Worm (Caenorhabditis elegans) whole organism, L2 larva: ENCODE data around the gene T22F3.2.
A peak's percentile ranks its signal among the peaks of the same experiment; 100 is the strongest.
"Not testable (repeated sequence)": the region's sequence is repeated elsewhere in the genome, so short reads cannot be mapped to it uniquely, and the experiment has no call there.

Experiments
- C34F6.9 ChIP-seq: fragments of 150-350 bp; optimal IDR thresholded peaks from 2 replicates; lab custom pipeline; 2014; ENCODE audit warnings: missing biosample characterization, missing genetic modification characterization
- ZK546.5 ChIP-seq: sonication (generic microtip); optimal IDR thresholded peaks from 2 replicates; lab custom pipeline; 2017; ENCODE audit warnings: missing biosample characterization, missing genetic modification characterization
- alr-1 ChIP-seq: fragments of 150-350 bp; optimal IDR thresholded peaks from 2 replicates; lab custom pipeline; 2014; ENCODE audit warnings: missing biosample characterization, missing genetic modification characterization
- ama-1 ChIP-seq: fragments of 150-350 bp; optimal IDR thresholded peaks from 2 replicates; lab custom pipeline; 2018; ENCODE audit warnings: inconsistent platforms
- blmp-1 ChIP-seq: sonication (generic microtip); optimal IDR thresholded peaks from 2 replicates; lab custom pipeline; 2017; ENCODE audit warnings: missing genetic modification characterization, mild to moderate bottlenecking, missing compliant biosample characterization, antibody characterized with exemption, moderate library complexity; ENCODE audit not compliant: insufficient read depth
- ceh-16 ChIP-seq: fragments of 150-350 bp; optimal IDR thresholded peaks from 2 replicates; lab custom pipeline; 2014; ENCODE audit warnings: missing biosample characterization, missing genetic modification characterization
- ceh-82 ChIP-seq: fragments of 150-350 bp; optimal IDR thresholded peaks from 2 replicates; lab custom pipeline; 2014; ENCODE audit warnings: missing biosample characterization, missing genetic modification characterization
- dmd-4 ChIP-seq: sonication (generic microtip); optimal IDR thresholded peaks from 2 replicates; lab custom pipeline; 2017; ENCODE audit warnings: missing biosample characterization, missing genetic modification characterization
- egl-27 ChIP-seq: sonication (generic microtip); optimal IDR thresholded peaks from 3 replicates; lab custom pipeline; 2017; ENCODE audit warnings: missing biosample characterization, missing genetic modification reagents, missing genetic modification characterization
- fos-1 ChIP-seq: fragments of 150-350 bp; optimal IDR thresholded peaks from 2 replicates; lab custom pipeline; 2014; ENCODE audit warnings: missing biosample characterization, missing genetic modification characterization
- gmeb-1 ChIP-seq: fragments of 150-350 bp; optimal IDR thresholded peaks from 2 replicates; lab custom pipeline; 2014; ENCODE audit warnings: missing biosample characterization, missing genetic modification characterization
- lin-11 ChIP-seq: fragments of 150-350 bp; sonication (generic microtip); optimal IDR thresholded peaks from 2 replicates; lab custom pipeline; 2014; ENCODE audit warnings: missing biosample characterization, missing genetic modification characterization, inconsistent platforms, mixed read lengths
- lin-13 ChIP-seq: fragments of 150-350 bp; optimal IDR thresholded peaks from 2 replicates; lab custom pipeline; 2014; ENCODE audit warnings: missing biosample characterization, missing genetic modification reagents, missing genetic modification characterization
- lin-39 ChIP-seq: fragments of 150-350 bp; optimal IDR thresholded peaks from 2 replicates; lab custom pipeline; 2014; ENCODE audit warnings: missing biosample characterization, missing genetic modification reagents, missing genetic modification characterization
- lsy-2 ChIP-seq, 2 experiments: fragments of 150-350 bp in 1 of 2; sonication (generic microtip) in 1 of 2; optimal IDR thresholded peaks; 2 replicates each; lab custom pipeline; 2014 to 2017; ENCODE audit warnings: missing biosample characterization in 2 of 2, missing genetic modification characterization in 2 of 2
- mdl-1 ChIP-seq, 2 experiments: fragments of 150-350 bp in 1 of 2; sonication (generic microtip) in 1 of 2; optimal IDR thresholded peaks; 2 replicates each; lab custom pipeline; 2017; ENCODE audit warnings: missing biosample characterization in 2 of 2, missing genetic modification characterization in 2 of 2
- nhr-21 ChIP-seq: fragments of 150-350 bp; optimal IDR thresholded peaks from 2 replicates; lab custom pipeline; 2014; ENCODE audit warnings: missing biosample characterization, missing genetic modification characterization
- nhr-237 ChIP-seq: fragments of 150-350 bp; optimal IDR thresholded peaks from 2 replicates; lab custom pipeline; 2014; ENCODE audit warnings: missing biosample characterization, missing genetic modification characterization
- nhr-25 ChIP-seq: fragments of 150-350 bp; sonication (generic microtip); optimal IDR thresholded peaks from 3 replicates; lab custom pipeline; 2014; ENCODE audit warnings: missing biosample characterization, missing genetic modification characterization
- nhr-6 ChIP-seq: fragments of 150-350 bp; optimal IDR thresholded peaks from 2 replicates; lab custom pipeline; 2014; ENCODE audit warnings: missing biosample characterization, missing genetic modification characterization
- peb-1 ChIP-seq: fragments of 150-350 bp; optimal IDR thresholded peaks from 2 replicates; lab custom pipeline; 2014; ENCODE audit warnings: missing biosample characterization, missing genetic modification characterization
- sem-4 ChIP-seq: fragments of 150-350 bp; optimal IDR thresholded peaks from 2 replicates; lab custom pipeline; 2014; ENCODE audit warnings: missing biosample characterization, missing genetic modification reagents, missing genetic modification characterization
- skn-1 ChIP-seq: sonication (generic microtip); optimal IDR thresholded peaks from 2 replicates; lab custom pipeline; 2017; ENCODE audit warnings: missing biosample characterization, missing genetic modification characterization
- sma-3 ChIP-seq: sonication (generic microtip); optimal IDR thresholded peaks from 2 replicates; lab custom pipeline; 2016; ENCODE audit warnings: missing genetic modification reagents, missing genetic modification characterization, missing compliant biosample characterization
- sma-9 ChIP-seq, 2 experiments: fragments of 150-350 bp in 1 of 2; sonication (generic microtip) in 1 of 2; optimal IDR thresholded peaks; 2 replicates each; lab custom pipeline; 2014 to 2016; ENCODE audit warnings: missing genetic modification characterization in 2 of 2, mild to moderate bottlenecking in 1 of 2, missing biosample characterization in 1 of 2, missing compliant biosample characterization in 1 of 2, missing genetic modification reagents in 1 of 2, moderate library complexity in 1 of 2
- snpc-4 ChIP-seq: fragments of 150-350 bp; optimal IDR thresholded peaks from 2 replicates; lab custom pipeline; 2014; ENCODE audit warnings: missing biosample characterization, missing genetic modification characterization
- unc-55 ChIP-seq: fragments of 150-350 bp; sonication (generic microtip); optimal IDR thresholded peaks from 3 replicates; lab custom pipeline; 2014; ENCODE audit warnings: missing biosample characterization, missing genetic modification reagents, missing genetic modification characterization
- zag-1 ChIP-seq: fragments of 150-350 bp; optimal IDR thresholded peaks from 2 replicates; lab custom pipeline; 2014; ENCODE audit warnings: missing biosample characterization, missing genetic modification characterization
- ztf-11 ChIP-seq: sonication (generic microtip); optimal IDR thresholded peaks from 2 replicates; lab custom pipeline; 2017; ENCODE audit warnings: missing biosample characterization, missing genetic modification characterization
- ztf-4 ChIP-seq: fragments of 150-350 bp; optimal IDR thresholded peaks from 2 replicates; lab custom pipeline; 2014; ENCODE audit warnings: missing biosample characterization, missing genetic modification characterization

The T22F3.2 gene

ce11 chrV:3611654-3612053 is 25.2 kb downstream of the T22F3.2 start, which contains the start of gene T22F3.10:
Gene T22F3.10, minus strand, starts transcription at chrV:3611754.
- TF ChIP-seq nhr-21 (tag; lab: Kevin White, UChicago) = no peak
- TF ChIP-seq blmp-1 (tag; lab: Kevin White, UChicago) = no peak
- no peak for TF ChIP-seq snpc-4 (tag; lab: Kevin White, UChicago)
- no peak for TF ChIP-seq nhr-6
- TF ChIP-seq ztf-11 (tag; lab: Kevin White, UChicago) = no peak
- TF ChIP-seq lsy-2 (tag; optimal IDR thresholded peaks at IDR 0.05; lab: Kevin White, UChicago) = no peak
- no peak for TF ChIP-seq ceh-16 (tag; lab: Kevin White, UChicago)
- no peak for TF ChIP-seq ZK546.5
- no peak for TF ChIP-seq lin-11 (tag; lab: Kevin White, UChicago)
- TF ChIP-seq ztf-4 = no peak
- no peak for TF ChIP-seq egl-27
- TF ChIP-seq ceh-82 = no peak
- no peak for TF ChIP-seq ama-1 (lab: Kevin White, UChicago)
- TF ChIP-seq gmeb-1 = no peak
- no peak for TF ChIP-seq peb-1 (tag; lab: Kevin White, UChicago)
- TF ChIP-seq dmd-4 = no peak
- TF ChIP-seq sem-4 (tag; lab: Kevin White, UChicago) = no peak
- TF ChIP-seq lin-39 (tag; lab: Kevin White, UChicago) = no peak
- TF ChIP-seq skn-1 (tag; lab: Kevin White, UChicago) = no peak
- no peak for TF ChIP-seq unc-55 (GFP tag; lab: Kevin White, UChicago)

DNA sequence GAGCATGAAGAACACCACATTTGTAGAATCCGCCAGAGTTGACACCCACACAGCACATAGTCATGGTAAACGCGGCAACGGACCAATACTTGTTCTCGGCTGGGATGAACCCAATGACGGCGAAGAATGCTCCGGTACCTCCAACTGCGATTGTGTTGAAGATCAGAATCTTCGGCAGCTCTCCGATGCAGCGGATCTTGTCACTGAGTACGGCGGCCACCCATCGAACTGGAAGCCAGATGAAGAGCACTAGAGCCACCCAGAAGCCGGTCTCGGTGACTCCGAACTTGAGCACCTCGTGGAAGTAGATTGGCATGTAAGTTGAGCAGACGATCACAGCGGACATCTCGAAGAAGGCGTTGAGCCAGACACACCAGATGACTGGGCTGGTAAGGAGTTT is 26.6 kb downstream of the T22F3.2 start:
- TF ChIP-seq peb-1 (tag; lab: Kevin White, UChicago) (no peak), alr-1 (tag; lab: Kevin White, UChicago) (no peak), sma-3 (GFP tag; lab: Kevin White, UChicago) (no peak), mdl-1 (tag; optimal IDR thresholded peaks at IDR 0.05; lab: Kevin White, UChicago) (no peak), lin-11 (tag; lab: Kevin White, UChicago) (no peak), blmp-1 (tag; lab: Kevin White, UChicago) (no peak), nhr-237 (no peak), nhr-21 (tag; lab: Kevin White, UChicago) (no peak), ztf-4 (no peak), lin-13 (GFP tag; lab: Kevin White, UChicago) (no peak), ceh-82 (no peak)
- TF ChIP-seq, all 48 proteins: peak for 0

- TF ChIP-seq fos-1 (tag; lab: Kevin White, UChicago) = no peak
Observed at ce11 chrV:3614397-3614796, 28.0 kb downstream of the T22F3.2 start, which contains the start of gene T22F3.11. Gene T22F3.11, minus strand, starts transcription at chrV:3614553.

DNA sequence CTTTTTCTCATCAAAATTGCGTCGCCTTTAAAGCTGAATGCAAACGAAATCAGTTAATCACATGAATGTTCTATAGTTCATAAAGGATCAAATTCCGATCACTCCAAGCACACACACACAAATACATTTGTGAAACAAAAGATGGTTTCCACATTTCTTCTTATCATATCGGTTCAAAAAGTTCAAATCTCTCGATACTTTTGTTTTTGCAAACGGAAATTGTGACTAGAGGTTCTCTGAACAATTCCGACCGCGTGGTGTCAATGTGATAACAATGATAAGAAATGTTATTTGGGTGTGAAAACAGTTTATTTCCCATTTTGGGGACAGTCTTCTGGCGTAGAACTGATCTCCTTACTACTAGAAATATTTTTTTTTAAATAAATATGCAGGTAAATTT is 30.4 kb downstream of the T22F3.2 start:
- peak; percentile 59 for TF ChIP-seq sma-9 (GFP tag; optimal IDR thresholded peaks at IDR 0.05; lab: Kevin White, UChicago)
- TF ChIP-seq sma-9 (tag; optimal IDR thresholded peaks at IDR 0.05; lab: Kevin White, UChicago) = no peak
- peak; percentile 35 for TF ChIP-seq nhr-21 (tag; lab: Kevin White, UChicago)
- TF ChIP-seq sma-3 (GFP tag; lab: Kevin White, UChicago) = no peak
- TF ChIP-seq, all 48 proteins: peak for 2

DNA sequence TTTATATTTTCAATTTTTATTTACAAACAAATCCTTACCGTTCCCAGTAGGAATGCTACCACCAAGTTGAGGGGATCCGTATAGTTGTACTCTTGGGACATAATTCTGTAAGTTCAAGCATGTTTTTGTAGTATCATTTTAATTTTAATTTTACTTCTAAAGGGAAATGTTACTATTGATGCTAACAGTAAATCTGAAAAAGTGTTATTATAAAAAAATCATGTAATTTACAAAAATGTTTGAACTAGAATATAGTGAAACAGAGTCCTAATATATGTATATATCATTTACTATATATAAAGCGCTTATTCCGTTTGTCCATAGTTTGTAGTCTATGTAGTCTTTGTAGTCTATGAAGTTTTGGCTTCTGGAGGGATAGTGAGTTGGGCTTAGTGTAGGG is 34.2 kb downstream of the T22F3.2 start, which contains the start of gene srx-93:
TSS of gene srx-93 (minus strand) at position 101 of the 400 bp plus-strand sequence.
- not testable (repeated sequence) for TF ChIP-seq ztf-11 (tag; lab: Kevin White, UChicago); nhr-25 (tag; lab: Kevin White, UChicago); dmd-4
- TF ChIP-seq, all 48 proteins: peak for 0; not testable (repeated sequence) for 48

DNA sequence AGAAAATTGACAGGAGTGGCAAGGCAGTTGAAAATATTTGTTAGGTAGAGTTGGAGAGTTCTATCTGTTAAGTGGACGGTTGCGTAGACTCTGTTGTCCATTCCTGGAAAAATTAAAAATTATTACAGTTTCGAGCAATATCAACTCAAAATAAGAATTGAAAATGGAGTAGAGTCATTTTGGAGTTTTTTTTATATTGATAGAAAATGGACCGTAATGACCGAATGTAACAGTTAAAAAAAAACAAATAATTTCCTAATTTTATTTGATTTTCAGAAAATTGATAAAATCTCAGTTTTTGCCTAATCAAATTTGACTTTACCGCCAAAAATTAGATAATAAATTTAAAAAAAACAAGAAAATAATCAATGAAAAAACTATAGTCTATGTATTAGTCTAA is 40.5 kb downstream of the T22F3.2 start, which contains the start of gene F59B1.4:
TSS of gene F59B1.4 (minus strand) at position 101 of the 400 bp plus-strand sequence.
- TF ChIP-seq zag-1 = no peak
- no peak for TF ChIP-seq lsy-2 (tag; optimal IDR thresholded peaks at IDR 0.05; lab: Kevin White, UChicago)
- TF ChIP-seq C34F6.9 (tag; lab: Kevin White, UChicago) = no peak
- no peak for TF ChIP-seq ceh-16 (tag; lab: Kevin White, UChicago)
- TF ChIP-seq nhr-25 (tag; lab: Kevin White, UChicago) = no peak
- no peak for TF ChIP-seq ZK546.5
- TF ChIP-seq sma-3 (GFP tag; lab: Kevin White, UChicago) = no peak
